Worm (Caenorhabditis elegans) whole organism, young adult: Measurements from ENCODE around the gene F38E1.3.

ENCODE experiments used
- ceh-100 ChIP-seq: fragments of 200-800 bp; sonication (Bioruptor generic); IDR thresholded peaks from 2 replicates; pipeline ENCODE4 v1.3.6; 2022; ENCODE audit warnings: missing genetic modification reagents, missing genetic modification characterization, missing compliant biosample characterization
- ceh-40 ChIP-seq: fragments of 200-800 bp; sonication (Bioruptor generic); IDR thresholded peaks from 2 replicates; pipeline ENCODE4 v1.3.6; 2022; ENCODE audit warnings: missing genetic modification characterization, missing compliant biosample characterization
- gei-17 ChIP-seq: fragments of 200-800 bp; sonication (Bioruptor generic); optimal IDR thresholded peaks from 2 replicates; lab custom pipeline; 2018; ENCODE audit warnings: mild to moderate bottlenecking, missing genetic modification characterization, missing compliant biosample characterization
- lin-40 ChIP-seq: sonication (generic microtip); optimal IDR thresholded peaks from 2 replicates; lab custom pipeline; 2016; ENCODE audit warnings: missing genetic modification characterization, mild to moderate bottlenecking, missing compliant biosample characterization, missing genotype, missing genetic modification reagents

ce11 chrV:8385879-8386530 lies 10.1 kb downstream of the F38E1.3 start, which contains the start of gene hsp-17:
- TF ChIP-seq gei-17 (GFP tag; lab: Kevin White, UChicago) (no peak), lin-40 (tag; lab: Kevin White, UChicago) (no peak), ceh-40 (GFP tag; lab: Robert Waterston, UW) (no peak), ceh-100 (no peak)
